Worm (Caenorhabditis elegans): ENCODE data around the gene him-8.

- TF ChIP-seq ceh-14 (tag; optimal IDR thresholded peaks at IDR 0.05) = no peak
- no peak for TF ChIP-seq pha-4 (tag; optimal IDR thresholded peaks at IDR 0.05)
- TF ChIP-seq fax-1 (tag; optimal IDR thresholded peaks at IDR 0.05) = no peak
- TF ChIP-seq rnt-1 (tag; optimal IDR thresholded peaks at IDR 0.05) = no peak
- TF ChIP-seq ahr-1 (tag; optimal IDR thresholded peaks at IDR 0.05) = no peak
- TF ChIP-seq dve-1 (tag; optimal IDR thresholded peaks at IDR 0.05) = no peak
- TF ChIP-seq K02D7.2 (tag; optimal IDR thresholded peaks at IDR 0.05) = no peak
- TF ChIP-seq ceh-9 (tag; optimal IDR thresholded peaks at IDR 0.05) = no peak
- no peak for TF ChIP-seq tbx-2 (tag; optimal IDR thresholded peaks at IDR 0.05)
- TF ChIP-seq pqm-1 (tag; optimal IDR thresholded peaks at IDR 0.05) = no peak
- TF ChIP-seq fkh-10 (GFP tag; optimal IDR thresholded peaks at IDR 0.05) = no peak
- no peak for TF ChIP-seq ama-1 (optimal IDR thresholded peaks at IDR 0.05)
- no peak for TF ChIP-seq ets-4 (tag; optimal IDR thresholded peaks at IDR 0.05)
Measured at ce11 chrIV:10530648-10531047, 31.1 kb upstream of the him-8 start, which contains the start of gene T07G12.2.
